Worm (Caenorhabditis elegans) whole organism, midembryonic: ENCODE measurements around the gene spp-11.
A peak's percentile ranks its signal among the peaks of the same experiment; 100 is the strongest.

ENCODE experiments used
- T22C8.4 ChIP-seq: fragments of 200-800 bp; sonication (Bioruptor generic); IDR thresholded peaks from 2 replicates; pipeline ENCODE4 v1.3.6; 2022; ENCODE audit warnings: missing genetic modification characterization, missing compliant biosample characterization
- cog-1 ChIP-seq: sonication (generic microtip); optimal IDR thresholded peaks from 2 replicates; lab custom pipeline; 2016; ENCODE audit warnings: missing genetic modification characterization, missing compliant biosample characterization
- flt-1 ChIP-seq: fragments of 200-800 bp; sonication (Bioruptor generic); IDR thresholded peaks from 2 replicates; pipeline ENCODE4 v1.3.6; 2022; ENCODE audit warnings: missing genetic modification characterization, missing compliant biosample characterization
- klf-2 ChIP-seq: fragments of 200-800 bp; sonication (Bioruptor generic); conservative IDR thresholded peaks from 2 replicates; pipeline ENCODE4 v1.3.6; 2022; ENCODE audit warnings: missing genetic modification reagents, missing genetic modification characterization, missing compliant biosample characterization
- med-1 ChIP-seq: sonication (generic microtip); optimal IDR thresholded peaks from 2 replicates; lab custom pipeline; 2017; ENCODE audit warnings: missing genetic modification characterization, mild to moderate bottlenecking, missing compliant biosample characterization, antibody characterized with exemption, missing genetic modification reagents; ENCODE audit not compliant: insufficient read depth
- ref-1 ChIP-seq: fragments of 200-800 bp; sonication (Bioruptor generic); conservative IDR thresholded peaks from 2 replicates; pipeline ENCODE4 v1.3.6; 2022; ENCODE audit warnings: missing genetic modification reagents, missing genetic modification characterization, missing compliant biosample characterization
- tab-1 ChIP-seq: fragments of 200-800 bp; sonication (Bioruptor generic); IDR thresholded peaks from 2 replicates; pipeline ENCODE4 v1.3.6; 2022; ENCODE audit warnings: missing genetic modification characterization, missing compliant biosample characterization
- ztf-23 ChIP-seq: fragments of 200-800 bp; sonication (Bioruptor generic); IDR thresholded peaks from 2 replicates; pipeline ENCODE4 v1.3.6; 2022; ENCODE audit warnings: missing genetic modification reagents, missing genetic modification characterization, missing compliant biosample characterization
- ztf-29 ChIP-seq: fragments of 200-800 bp; sonication (Bioruptor generic); IDR thresholded peaks from 2 replicates; pipeline ENCODE4 v1.3.6; 2022; ENCODE audit warnings: missing genetic modification reagents, missing genetic modification characterization, missing compliant biosample characterization

The spp-11 gene

ce11 chrII:6358232-6358631 lies 48.9 kb downstream of the spp-11 start:
- no peak for TF ChIP-seq cog-1 (tag; lab: Kevin White, UChicago)
- TF ChIP-seq ztf-23 (GFP tag; lab: Robert Waterston, UW) = no peak
- no peak for TF ChIP-seq T22C8.4
- TF ChIP-seq ref-1 (GFP tag; lab: Robert Waterston, UW) = no peak
- TF ChIP-seq tab-1 (GFP tag; lab: Robert Waterston, UW) = no peak
- no peak for TF ChIP-seq ztf-29 (GFP tag; lab: Robert Waterston, UW)
- no peak for TF ChIP-seq flt-1 (GFP tag; lab: Robert Waterston, UW)

- no peak for TF ChIP-seq cog-1 (tag; lab: Kevin White, UChicago)
- TF ChIP-seq ztf-23 (GFP tag; lab: Robert Waterston, UW) = 0 out of 2 replicates have a peak, but pooled peaks have one; percentile 31
- TF ChIP-seq tab-1 (GFP tag; lab: Robert Waterston, UW) = no peak
- no peak for TF ChIP-seq flt-1 (GFP tag; lab: Robert Waterston, UW)
- peak; percentile 18 for TF ChIP-seq med-1 (GFP tag; lab: Kevin White, UChicago)
- no peak for TF ChIP-seq ref-1 (GFP tag; lab: Robert Waterston, UW)
- peak; percentile 7; the same call in 1 of the 2 replicates for TF ChIP-seq T22C8.4
- no peak for TF ChIP-seq ztf-29 (GFP tag; lab: Robert Waterston, UW)
- TF ChIP-seq klf-2 = no peak
Observed at ce11 chrII:6355396-6356346, 51.5 kb downstream of the spp-11 start, which contains the start of gene C32D5.11. C32D5.11 (minus strand) TSS chrII:6355446.
